Worm (Caenorhabditis elegans): ENCODE measurements around the gene clec-171.
A peak's percentile ranks its signal among the peaks of the same experiment; 100 is the strongest.

The clec-171 gene

DNA sequence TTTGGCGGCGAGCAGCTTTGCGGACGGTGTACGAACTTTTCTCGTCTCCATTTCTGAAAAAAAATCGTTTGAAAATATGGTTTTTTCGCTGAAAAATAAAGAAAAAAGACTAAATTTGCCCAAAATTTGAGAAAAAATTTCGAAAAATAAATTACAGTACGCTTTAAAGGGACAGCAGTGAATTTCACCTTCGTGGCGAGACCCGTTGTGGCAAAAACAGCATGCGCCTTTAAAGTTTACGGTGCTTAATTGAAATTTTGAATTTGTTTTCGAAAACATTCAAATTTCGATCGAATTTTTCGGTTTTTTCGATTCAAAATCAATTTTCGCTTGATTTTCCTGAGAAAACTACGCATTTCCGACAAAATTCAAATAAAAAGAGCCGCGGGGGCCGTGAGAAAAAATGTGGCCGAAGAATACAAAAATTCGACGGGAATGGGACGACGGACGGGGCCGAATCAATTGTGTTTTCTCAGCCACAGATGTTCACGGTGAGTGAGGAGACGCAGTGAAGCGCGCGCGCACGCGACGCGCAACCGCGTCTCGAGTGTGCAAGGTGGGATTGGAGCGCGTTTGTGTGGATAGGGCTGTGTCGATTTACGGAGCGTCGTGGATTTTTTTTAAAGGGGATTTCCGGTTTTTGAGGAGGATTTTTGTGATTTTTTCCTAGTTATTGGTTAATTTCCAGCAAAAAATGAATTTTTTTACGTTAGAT, 7.2 kb downstream of the clec-171 start, which contains the start of gene Y77E11A.7 (continued):
- TF ChIP-seq xnd-1 (tag; optimal IDR thresholded peaks at IDR 0.05) (peak; percentile 92), ekl-4 (GFP tag; IDR thresholded peaks at IDR 0.05) (peak; percentile 50; the same call in 1 of the 2 replicates), snpc-1.3 (tag; optimal IDR thresholded peaks at IDR 0.05; ENCODE audit: insufficient read depth) (no peak), ztf-18 (tag; optimal IDR thresholded peaks at IDR 0.05) (peak; percentile 68), bed-2 (GFP tag; IDR thresholded peaks at IDR 0.05) (0 out of 2 replicates have a peak, but pooled peaks have one; percentile 34), C06A6.2 (GFP tag; conservative IDR thresholded peaks at IDR 0.05) (no peak), mes-4 (tag; optimal IDR thresholded peaks at IDR 0.05) (no peak), F37B4.10 (GFP tag; IDR thresholded peaks at IDR 0.05) (no peak), D2030.7 (GFP tag; IDR thresholded peaks at IDR 0.05) (peak; percentile 73), B0261.1 (tag; optimal IDR thresholded peaks at IDR 0.05) (no peak), let-526 (GFP tag; IDR thresholded peaks at IDR 0.05) (no peak), nfya-1 (tag; optimal IDR thresholded peaks at IDR 0.05; ENCODE audit: borderline replicate concordance, insufficient read depth) (no peak), somi-1 (GFP tag; optimal IDR thresholded peaks at IDR 0.05) (no peak), ztf-28 (GFP tag; IDR thresholded peaks at IDR 0.05) (no peak), Y56A3A.18 (GFP tag; IDR thresholded peaks at IDR 0.05) (no peak), F49E8.2 (tag; optimal IDR thresholded peaks at IDR 0.05; ENCODE audit: insufficient read depth) (peak; percentile 53), hlh-12 (tag; optimal IDR thresholded peaks at IDR 0.05) (no peak), Y53F4B.3 (GFP tag; IDR thresholded peaks at IDR 0.05) (no peak), akir-1 (GFP tag; optimal IDR thresholded peaks at IDR 0.05) (no peak), madf-8 (GFP tag; conservative IDR thresholded peaks at IDR 0.05) (peak; percentile 88), him-1 (tag; optimal IDR thresholded peaks at IDR 0.05) (peak; percentile 14), sdz-38 (tag; optimal IDR thresholded peaks at IDR 0.05) (no peak), pha-4 (tag; optimal IDR thresholded peaks at IDR 0.05) (peak; percentile 58), F22D6.2 (tag; optimal IDR thresholded peaks at IDR 0.05) (no peak), ceh-40 (GFP tag; IDR thresholded peaks at IDR 0.05) (no peak), cebp-1 (GFP tag; IDR thresholded peaks at IDR 0.05) (no peak), cebp-1 (tag; optimal IDR thresholded peaks at IDR 0.05) (peak; percentile 80), nhr-80 (tag; optimal IDR thresholded peaks at IDR 0.05) (peak; percentile 86), dox-1 (GFP tag; IDR thresholded peaks at IDR 0.05) (peak; percentile 94), dpl-1 (GFP tag; optimal IDR thresholded peaks at IDR 0.05) (no peak), ztf-26 (tag; optimal IDR thresholded peaks at IDR 0.05) (no peak), attf-6 (GFP tag; IDR thresholded peaks at IDR 0.05) (no peak)

DNA sequence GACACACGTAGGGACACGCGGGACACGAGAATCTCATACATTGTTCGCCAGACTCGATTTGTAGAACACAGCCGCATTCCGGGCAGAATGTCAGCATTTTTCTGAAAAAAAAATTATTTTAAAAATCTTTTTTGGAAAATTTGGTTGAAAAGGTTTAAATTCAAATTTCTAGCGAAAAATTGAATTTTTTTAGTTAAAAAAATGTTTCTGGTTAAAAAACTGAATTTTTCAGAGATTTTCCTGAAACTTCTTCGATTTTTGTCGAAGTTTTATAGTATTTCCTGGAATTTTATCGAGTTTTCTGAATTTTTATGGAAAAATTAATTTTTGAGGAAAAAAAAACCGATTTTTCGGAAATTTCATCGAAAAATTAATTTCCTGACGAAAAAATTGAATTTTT, 17.2 kb downstream of the clec-171 start, which contains the start of gene rpc-11:
rpc-11 (minus strand) TSS at position 101 of the 400 bp plus-strand sequence.
- TF ChIP-seq F57C9.4 (tag; optimal IDR thresholded peaks at IDR 0.05) = no peak
- TF ChIP-seq hlh-12 (tag; optimal IDR thresholded peaks at IDR 0.05) = no peak
- no peak for TF ChIP-seq ceh-27 (GFP tag; optimal IDR thresholded peaks at IDR 0.05)
- TF ChIP-seq egrh-3 (GFP tag; IDR thresholded peaks at IDR 0.05) = no peak
- TF ChIP-seq sptf-2 (GFP tag; optimal IDR thresholded peaks at IDR 0.05) = no peak
- TF ChIP-seq K12H6.12 (tag; optimal IDR thresholded peaks at IDR 0.05) = no peak
- TF ChIP-seq hsf-1 (GFP tag; IDR thresholded peaks at IDR 0.05) = no peak
- TF ChIP-seq ets-4 (GFP tag; optimal IDR thresholded peaks at IDR 0.05) = no peak
- no peak for TF ChIP-seq efl-1 (GFP tag; optimal IDR thresholded peaks at IDR 0.05)
- no peak for TF ChIP-seq nfya-2 (GFP tag; IDR thresholded peaks at IDR 0.05)
- no peak for TF ChIP-seq egl-44 (GFP tag; IDR thresholded peaks at IDR 0.05)
